Worm (Caenorhabditis elegans) whole organism, early embryonic: ENCODE data around the gene figl-1.

Source experiments
- F13C5.2 ChIP-seq: sonication (generic microtip); optimal IDR thresholded peaks from 2 replicates; lab custom pipeline; 2017; ENCODE audit warnings: mild to moderate bottlenecking, missing genetic modification characterization, inconsistent platforms, missing compliant biosample characterization
- aly-1 ChIP-seq: sonication (generic microtip); optimal IDR thresholded peaks from 2 replicates; lab custom pipeline; 2016; ENCODE audit warnings: missing genetic modification characterization, missing compliant biosample characterization
- ama-1 ChIP-seq: fragments of 150-350 bp; optimal IDR thresholded peaks from 2 replicates; lab custom pipeline; 2014
- ceh-13 ChIP-seq: fragments of 200-800 bp; sonication (Bioruptor generic); optimal IDR thresholded peaks from 2 replicates; lab custom pipeline; 2018; ENCODE audit warnings: mild to moderate bottlenecking, missing genetic modification characterization, missing compliant biosample characterization
- ceh-36 ChIP-seq: sonication (generic microtip); optimal IDR thresholded peaks from 2 replicates; lab custom pipeline; 2016; ENCODE audit warnings: missing genetic modification characterization, inconsistent platforms, missing compliant biosample characterization
- flt-1 ChIP-seq: fragments of 200-800 bp; sonication (Bioruptor generic); IDR thresholded peaks from 2 replicates; pipeline ENCODE4 v1.3.6; 2022; ENCODE audit warnings: missing genetic modification characterization, missing compliant biosample characterization
- hmbx-1 ChIP-seq: sonication (generic microtip); optimal IDR thresholded peaks from 2 replicates; lab custom pipeline; 2016; ENCODE audit warnings: mild to moderate bottlenecking, missing genetic modification characterization, missing compliant biosample characterization
- hmg-4 ChIP-seq: fragments of 200-800 bp; sonication (Bioruptor generic); optimal IDR thresholded peaks from 2 replicates; lab custom pipeline; 2018; ENCODE audit warnings: mild to moderate bottlenecking, missing genetic modification characterization, missing compliant biosample characterization
- hnd-1 ChIP-seq: sonication (generic microtip); optimal IDR thresholded peaks from 2 replicates; lab custom pipeline; 2016; ENCODE audit warnings: missing genetic modification characterization, missing compliant biosample characterization
- pes-1 ChIP-seq: fragments of 200-800 bp; sonication (Bioruptor generic); IDR thresholded peaks from 2 replicates; pipeline ENCODE4 v1.3.6; 2022; ENCODE audit warnings: missing genetic modification reagents, missing genetic modification characterization, missing compliant biosample characterization
- scrt-1 ChIP-seq: fragments of 200-800 bp; sonication (Bioruptor generic); IDR thresholded peaks from 2 replicates; pipeline ENCODE4 v1.3.6; 2022; ENCODE audit warnings: missing genetic modification characterization, missing compliant biosample characterization
- sea-1 ChIP-seq: fragments of 200-800 bp; sonication (Bioruptor generic); conservative IDR thresholded peaks from 2 replicates; pipeline ENCODE4 v1.3.6; 2022; ENCODE audit warnings: missing genetic modification characterization, missing compliant biosample characterization
- tbx-37 ChIP-seq: fragments of 200-800 bp; sonication (Bioruptor generic); conservative IDR thresholded peaks from 2 replicates; pipeline ENCODE4 v1.3.6; 2022; ENCODE audit warnings: missing genetic modification reagents, missing genetic modification characterization, missing compliant biosample characterization

DNA sequence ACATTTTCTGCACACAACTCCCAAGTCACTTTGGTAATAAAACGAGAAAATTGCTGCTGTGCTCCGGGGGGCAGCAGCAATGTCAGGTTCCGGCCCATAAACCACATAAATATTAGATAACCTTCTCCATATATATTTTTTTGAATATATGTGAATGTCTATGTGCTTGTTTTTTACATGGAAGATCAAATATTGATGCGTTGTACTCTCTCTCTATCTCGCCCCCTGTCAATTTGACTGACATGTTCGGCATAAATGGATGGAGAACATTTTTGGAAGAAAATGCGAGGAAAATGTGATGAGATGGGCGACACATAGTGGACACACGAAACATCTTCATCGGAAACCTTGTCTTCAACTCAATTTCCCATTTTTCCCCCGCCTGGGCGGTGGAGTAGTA is 14.2 kb upstream of the figl-1 start:
- TF ChIP-seq hmg-4 (GFP tag; lab: Kevin White, UChicago) (no peak), sea-1 (GFP tag; lab: Robert Waterston, UW) (no peak), ama-1 (no peak), F13C5.2 (tag; lab: Kevin White, UChicago) (no peak), pes-1 (GFP tag; lab: Robert Waterston, UW) (no peak), scrt-1 (GFP tag; lab: Robert Waterston, UW) (no peak), ceh-36 (no peak), flt-1 (GFP tag; lab: Robert Waterston, UW) (no peak), tbx-37 (GFP tag; lab: Robert Waterston, UW) (no peak), hnd-1 (tag; lab: Kevin White, UChicago) (no peak), aly-1 (tag; lab: Kevin White, UChicago) (no peak), ceh-13 (GFP tag; lab: Kevin White, UChicago) (no peak), hmbx-1 (tag; lab: Kevin White, UChicago) (no peak)
